Worm (Caenorhabditis elegans): ENCODE results near the gene fbxc-45.

Gene fbxc-45

DNA sequence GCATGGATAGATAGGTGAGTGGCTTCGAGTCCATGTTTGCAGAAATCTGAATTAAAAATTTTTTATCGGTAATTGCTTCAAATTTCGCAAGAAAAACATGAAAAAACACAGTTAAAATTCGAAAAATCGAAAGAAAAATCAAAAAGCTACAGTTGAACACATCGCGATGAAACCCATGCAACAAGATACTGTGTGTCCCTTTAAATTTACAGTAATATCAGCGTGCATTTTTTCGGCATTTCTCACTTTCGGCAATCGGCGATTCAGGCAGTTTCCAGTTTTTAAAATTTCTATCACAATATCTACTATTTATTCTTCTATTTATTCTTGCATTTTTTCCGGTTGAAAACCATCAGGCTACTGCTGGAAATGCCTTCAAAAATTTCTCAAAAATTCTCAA, at the start of gene fbxc-45:
fbxc-45 (minus strand) TSS at position 48 of the 400 bp plus-strand sequence.
- no peak for TF ChIP-seq tra-4 (tag; optimal IDR thresholded peaks at IDR 0.05)
- TF ChIP-seq sea-1 (GFP tag; conservative IDR thresholded peaks at IDR 0.05) = no peak
- TF ChIP-seq hnd-1 (tag; optimal IDR thresholded peaks at IDR 0.05) = no peak
- no peak for TF ChIP-seq hmg-4 (GFP tag; optimal IDR thresholded peaks at IDR 0.05)
- no peak for TF ChIP-seq pes-1 (GFP tag; IDR thresholded peaks at IDR 0.05)
- no peak for TF ChIP-seq tbx-11 (GFP tag; IDR thresholded peaks at IDR 0.05)
- TF ChIP-seq scrt-1 (GFP tag; IDR thresholded peaks at IDR 0.05) = no peak
- no peak for TF ChIP-seq ceh-13 (GFP tag; optimal IDR thresholded peaks at IDR 0.05)
- no peak for TF ChIP-seq B0310.2 (tag; optimal IDR thresholded peaks at IDR 0.05)
- no peak for TF ChIP-seq tbx-37 (GFP tag; conservative IDR thresholded peaks at IDR 0.05)
- TF ChIP-seq F13C5.2 (tag; optimal IDR thresholded peaks at IDR 0.05) = no peak
- TF ChIP-seq aly-1 (tag; optimal IDR thresholded peaks at IDR 0.05) = no peak
- no peak for TF ChIP-seq ets-7 (tag; optimal IDR thresholded peaks at IDR 0.05)
- TF ChIP-seq hmbx-1 (tag; optimal IDR thresholded peaks at IDR 0.05) = no peak
- no peak for TF ChIP-seq flt-1 (GFP tag; IDR thresholded peaks at IDR 0.05)
- TF ChIP-seq ama-1 (optimal IDR thresholded peaks at IDR 0.05) = no peak
- no peak for TF ChIP-seq ceh-36 (tag; optimal IDR thresholded peaks at IDR 0.05)

ce11 chrIV:2971060-2971459, 49.0 kb upstream of the fbxc-45 start:
- TF ChIP-seq scrt-1 (GFP tag; IDR thresholded peaks at IDR 0.05) = no peak

DNA sequence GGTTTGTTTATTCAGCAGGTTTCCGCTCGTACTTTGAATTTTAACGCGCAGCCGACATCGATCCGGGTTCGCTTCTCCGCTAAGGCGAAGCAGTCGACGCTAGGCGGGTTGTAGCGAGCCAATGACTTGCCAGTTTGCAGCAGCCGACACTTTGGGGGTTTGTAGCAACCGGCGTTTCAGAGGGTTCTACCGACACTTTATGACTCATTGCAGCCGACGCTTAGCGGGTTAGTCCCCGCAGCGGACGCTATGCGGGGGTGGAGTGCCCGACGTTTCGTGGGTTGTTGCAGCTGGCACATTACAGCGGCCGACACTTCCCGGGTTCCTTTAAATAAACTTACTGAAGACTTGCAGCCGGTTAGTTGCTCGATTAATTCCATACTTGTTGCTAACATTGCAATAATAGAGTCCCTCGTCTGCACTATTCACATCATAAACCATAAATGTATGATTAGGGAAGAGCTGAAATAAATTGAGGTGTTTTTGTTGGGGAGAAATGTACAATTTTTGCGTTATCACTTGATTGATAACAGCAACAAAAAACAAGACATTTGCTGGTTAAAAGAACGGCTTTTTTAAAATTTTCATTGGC, 47.5 kb upstream of the fbxc-45 start, which contains the start of gene Y54G2A.57:
Y54G2A.57 (plus strand) TSS at position 542 of the 592 bp plus-strand sequence.
- TF ChIP-seq tbx-11 (GFP tag; IDR thresholded peaks at IDR 0.05) = no peak
- no peak for TF ChIP-seq tbx-37 (GFP tag; conservative IDR thresholded peaks at IDR 0.05)
- no peak for TF ChIP-seq hmbx-1 (tag; optimal IDR thresholded peaks at IDR 0.05)
- TF ChIP-seq pes-1 (GFP tag; IDR thresholded peaks at IDR 0.05) = no peak
- TF ChIP-seq tra-4 (tag; optimal IDR thresholded peaks at IDR 0.05) = no peak
- no peak for TF ChIP-seq ceh-36 (tag; optimal IDR thresholded peaks at IDR 0.05)
- TF ChIP-seq ceh-13 (GFP tag; optimal IDR thresholded peaks at IDR 0.05) = no peak
- TF ChIP-seq sea-1 (GFP tag; conservative IDR thresholded peaks at IDR 0.05) = no peak
- no peak for TF ChIP-seq B0310.2 (tag; optimal IDR thresholded peaks at IDR 0.05)
- TF ChIP-seq scrt-1 (GFP tag; IDR thresholded peaks at IDR 0.05) = no peak
- TF ChIP-seq flt-1 (GFP tag; IDR thresholded peaks at IDR 0.05) = no peak
- TF ChIP-seq F13C5.2 (tag; optimal IDR thresholded peaks at IDR 0.05) = no peak
- TF ChIP-seq ama-1 (optimal IDR thresholded peaks at IDR 0.05) = no peak
- no peak for TF ChIP-seq aly-1 (tag; optimal IDR thresholded peaks at IDR 0.05)
- TF ChIP-seq hnd-1 (tag; optimal IDR thresholded peaks at IDR 0.05) = no peak

DNA sequence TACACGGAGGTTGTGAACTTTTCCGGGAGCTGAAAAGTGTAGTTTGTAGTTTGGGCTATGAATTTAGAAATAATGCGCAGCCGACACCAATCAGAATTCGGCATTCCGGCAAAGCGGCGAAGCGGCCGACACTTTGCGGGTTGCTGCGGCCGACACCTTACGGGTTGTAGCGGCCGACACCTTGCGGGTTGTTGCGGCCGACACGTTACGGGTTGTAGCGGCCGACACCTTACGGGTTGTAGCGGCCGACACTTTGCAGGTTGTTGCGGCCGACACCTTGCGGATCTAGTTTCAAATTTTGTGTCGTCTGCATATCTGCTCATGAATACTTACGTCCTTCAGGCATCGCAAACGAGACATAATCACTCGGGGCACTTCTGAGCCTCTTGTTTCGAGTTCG, 44.8 kb upstream of the fbxc-45 start:
- TF ChIP-seq hmbx-1 (tag; optimal IDR thresholded peaks at IDR 0.05) = no peak
- no peak for TF ChIP-seq ceh-13 (GFP tag; optimal IDR thresholded peaks at IDR 0.05)
- TF ChIP-seq ama-1 (optimal IDR thresholded peaks at IDR 0.05) = no peak
- no peak for TF ChIP-seq F13C5.2 (tag; optimal IDR thresholded peaks at IDR 0.05)
- no peak for TF ChIP-seq flt-1 (GFP tag; IDR thresholded peaks at IDR 0.05)
- TF ChIP-seq tbx-11 (GFP tag; IDR thresholded peaks at IDR 0.05) = no peak
- TF ChIP-seq B0310.2 (tag; optimal IDR thresholded peaks at IDR 0.05) = no peak
- TF ChIP-seq tbx-37 (GFP tag; conservative IDR thresholded peaks at IDR 0.05) = no peak
- TF ChIP-seq pes-1 (GFP tag; IDR thresholded peaks at IDR 0.05) = no peak
- no peak for TF ChIP-seq scrt-1 (GFP tag; IDR thresholded peaks at IDR 0.05)
- no peak for TF ChIP-seq ceh-36 (tag; optimal IDR thresholded peaks at IDR 0.05)
- no peak for TF ChIP-seq aly-1 (tag; optimal IDR thresholded peaks at IDR 0.05)
- no peak for TF ChIP-seq ets-7 (tag; optimal IDR thresholded peaks at IDR 0.05)
- no peak for TF ChIP-seq tra-4 (tag; optimal IDR thresholded peaks at IDR 0.05)
- TF ChIP-seq sea-1 (GFP tag; conservative IDR thresholded peaks at IDR 0.05) = no peak
- no peak for TF ChIP-seq hmg-4 (GFP tag; optimal IDR thresholded peaks at IDR 0.05)
- no peak for TF ChIP-seq hnd-1 (tag; optimal IDR thresholded peaks at IDR 0.05)

DNA sequence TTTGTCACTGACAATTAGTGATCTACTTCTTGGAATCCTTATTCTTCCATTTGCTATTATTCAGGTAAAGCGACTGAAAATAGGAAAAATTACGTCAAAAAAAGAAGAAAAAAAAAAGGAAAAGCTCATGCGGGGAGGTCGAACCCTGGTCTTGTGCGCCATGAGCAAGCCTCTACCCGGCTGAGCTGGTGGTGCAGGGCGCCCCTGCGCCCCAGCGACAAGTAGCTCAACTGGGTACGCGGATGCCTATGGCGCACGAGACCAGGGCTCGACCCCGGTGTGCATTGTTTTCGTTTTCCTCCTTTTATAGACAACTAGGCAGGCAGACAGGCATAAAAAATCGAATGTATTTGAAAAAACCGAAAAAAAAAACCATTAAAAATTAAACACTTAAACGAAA, 38.2 kb upstream of the fbxc-45 start:
- TF ChIP-seq hnd-1 (tag; optimal IDR thresholded peaks at IDR 0.05) = no peak
- TF ChIP-seq B0310.2 (tag; optimal IDR thresholded peaks at IDR 0.05) = no peak
- no peak for TF ChIP-seq sea-1 (GFP tag; conservative IDR thresholded peaks at IDR 0.05)
- no peak for TF ChIP-seq ceh-13 (GFP tag; optimal IDR thresholded peaks at IDR 0.05)
- no peak for TF ChIP-seq ama-1 (optimal IDR thresholded peaks at IDR 0.05)
- TF ChIP-seq flt-1 (GFP tag; IDR thresholded peaks at IDR 0.05) = no peak
- TF ChIP-seq scrt-1 (GFP tag; IDR thresholded peaks at IDR 0.05) = no peak

ce11 chrIV:2959798-2960197, 37.8 kb upstream of the fbxc-45 start, which contains the start of gene ser-6:
ser-6 (plus strand) TSS chrIV:2960098.
- TF ChIP-seq scrt-1 (GFP tag; IDR thresholded peaks at IDR 0.05) = no peak
- no peak for TF ChIP-seq tbx-11 (GFP tag; IDR thresholded peaks at IDR 0.05)
- no peak for TF ChIP-seq ceh-13 (GFP tag; optimal IDR thresholded peaks at IDR 0.05)
- no peak for TF ChIP-seq tbx-37 (GFP tag; conservative IDR thresholded peaks at IDR 0.05)
- no peak for TF ChIP-seq aly-1 (tag; optimal IDR thresholded peaks at IDR 0.05)
- no peak for TF ChIP-seq tra-4 (tag; optimal IDR thresholded peaks at IDR 0.05)
- no peak for TF ChIP-seq ceh-36 (tag; optimal IDR thresholded peaks at IDR 0.05)
- TF ChIP-seq ets-7 (tag; optimal IDR thresholded peaks at IDR 0.05) = no peak
- no peak for TF ChIP-seq flt-1 (GFP tag; IDR thresholded peaks at IDR 0.05)
- no peak for TF ChIP-seq F13C5.2 (tag; optimal IDR thresholded peaks at IDR 0.05)
- no peak for TF ChIP-seq sea-1 (GFP tag; conservative IDR thresholded peaks at IDR 0.05)
- TF ChIP-seq B0310.2 (tag; optimal IDR thresholded peaks at IDR 0.05) = no peak
- TF ChIP-seq hmbx-1 (tag; optimal IDR thresholded peaks at IDR 0.05) = no peak
- TF ChIP-seq hmg-4 (GFP tag; optimal IDR thresholded peaks at IDR 0.05) = no peak

ce11 chrIV:2935194-2935593, 13.2 kb upstream of the fbxc-45 start:
- no peak for TF ChIP-seq tra-4 (tag; optimal IDR thresholded peaks at IDR 0.05)
- no peak for TF ChIP-seq pes-1 (GFP tag; IDR thresholded peaks at IDR 0.05)
- TF ChIP-seq flt-1 (GFP tag; IDR thresholded peaks at IDR 0.05) = no peak
- TF ChIP-seq tbx-37 (GFP tag; conservative IDR thresholded peaks at IDR 0.05) = no peak
- TF ChIP-seq ceh-13 (GFP tag; optimal IDR thresholded peaks at IDR 0.05) = no peak
- no peak for TF ChIP-seq F13C5.2 (tag; optimal IDR thresholded peaks at IDR 0.05)
- no peak for TF ChIP-seq hmbx-1 (tag; optimal IDR thresholded peaks at IDR 0.05)
- no peak for TF ChIP-seq hmg-4 (GFP tag; optimal IDR thresholded peaks at IDR 0.05)
- no peak for TF ChIP-seq hnd-1 (tag; optimal IDR thresholded peaks at IDR 0.05)
- TF ChIP-seq scrt-1 (GFP tag; IDR thresholded peaks at IDR 0.05) = no peak
- no peak for TF ChIP-seq ets-7 (tag; optimal IDR thresholded peaks at IDR 0.05)
- TF ChIP-seq sea-1 (GFP tag; conservative IDR thresholded peaks at IDR 0.05) = no peak
- no peak for TF ChIP-seq B0310.2 (tag; optimal IDR thresholded peaks at IDR 0.05)
- no peak for TF ChIP-seq ama-1 (optimal IDR thresholded peaks at IDR 0.05)
- TF ChIP-seq aly-1 (tag; optimal IDR thresholded peaks at IDR 0.05) = no peak
- no peak for TF ChIP-seq ceh-36 (tag; optimal IDR thresholded peaks at IDR 0.05)
- no peak for TF ChIP-seq tbx-11 (GFP tag; IDR thresholded peaks at IDR 0.05)

Measured in whole organism, early embryonic.